Worm (Caenorhabditis elegans) whole organism, L4/young adult: ENCODE results near the gene fbxa-189.

ENCODE experiments used
- dao-5 ChIP-seq: sonication (generic microtip); optimal IDR thresholded peaks from 2 replicates; lab custom pipeline; 2016; ENCODE audit warnings: missing genotype, missing genetic modification characterization, moderate library complexity, missing compliant biosample characterization
- him-1 ChIP-seq: sonication (generic microtip); optimal IDR thresholded peaks from 2 replicates; lab custom pipeline; 2016; ENCODE audit warnings: missing genotype, missing genetic modification reagents, missing genetic modification characterization, missing compliant biosample characterization

ce11 chrV:17379932-17380331, 34.9 kb downstream of the fbxa-189 start, which contains the start of gene Y20C6A.4:
- no peak for TF ChIP-seq him-1
- no peak for TF ChIP-seq dao-5 (tag; lab: Kevin White, UChicago)
